Worm (Caenorhabditis elegans): ENCODE results near the gene tbx-41.

tbx-41 gene

ce11 chrX:1880665-1881064 lies 15.6 kb downstream of the tbx-41 start (continued):
- TF ChIP-seq nhr-28 (tag; optimal IDR thresholded peaks at IDR 0.05): peak; percentile 20
- no peak for TF ChIP-seq egl-27 (tag; optimal IDR thresholded peaks at IDR 0.05)
- TF ChIP-seq daf-8 (GFP tag; IDR thresholded peaks at IDR 0.05): no peak

- TF ChIP-seq rbr-2 (tag; optimal IDR thresholded peaks at IDR 0.05) (peak; percentile 84), daf-16 (GFP tag; optimal IDR thresholded peaks at IDR 0.05) (peak in 1 of 2 experiments; percentile 92), daf-16 (tag; optimal IDR thresholded peaks at IDR 0.05) (peak; percentile 49), arid-1 (GFP tag; conservative IDR thresholded peaks at IDR 0.05) (no peak), nhr-42 (GFP tag; IDR thresholded peaks at IDR 0.05) (no peak; the same call in 1 of the 2 replicates), egl-43 (GFP tag; IDR thresholded peaks at IDR 0.05) (no peak), vab-7 (GFP tag; IDR thresholded peaks at IDR 0.05) (no peak), mdl-1 (tag; optimal IDR thresholded peaks at IDR 0.05) (peak; percentile 20), ZK337.2 (GFP tag; IDR thresholded peaks at IDR 0.05) (0 out of 2 replicates have a peak, but pooled peaks have one; percentile 50), set-16 (GFP tag; IDR thresholded peaks at IDR 0.05) (no peak), Y75B8A.6 (GFP tag; IDR thresholded peaks at IDR 0.05) (no peak), gei-8 (GFP tag; optimal IDR thresholded peaks at IDR 0.05) (no peak), pqm-1 (tag; optimal IDR thresholded peaks at IDR 0.05) (no peak), dmd-8 (GFP tag; IDR thresholded peaks at IDR 0.05) (no peak), nhr-28 (tag; optimal IDR thresholded peaks at IDR 0.05) (peak; percentile 27), hlh-11 (tag; optimal IDR thresholded peaks at IDR 0.05) (peak; percentile 58), lin-15B (tag; optimal IDR thresholded peaks at IDR 0.05) (no peak), tra-1 (GFP tag; IDR thresholded peaks at IDR 0.05) (no peak; the same call in 1 of the 2 replicates), zip-2 (tag; optimal IDR thresholded peaks at IDR 0.05) (peak; percentile 65), saeg-2 (GFP tag; IDR thresholded peaks at IDR 0.05) (no peak), ceh-62 (tag; optimal IDR thresholded peaks at IDR 0.05) (no peak), nhr-111 (GFP tag; optimal IDR thresholded peaks at IDR 0.05) (no peak), ztf-7 (tag; optimal IDR thresholded peaks at IDR 0.05) (no peak), hmg-1.1 (GFP tag; IDR thresholded peaks at IDR 0.05) (peak; percentile 90), lin-1 (GFP tag; IDR thresholded peaks at IDR 0.05) (no peak), attf-4 (tag; optimal IDR thresholded peaks at IDR 0.05) (no peak), ctbp-1 (GFP tag; IDR thresholded peaks at IDR 0.05) (no peak), lsy-2 (tag; optimal IDR thresholded peaks at IDR 0.05) (peak; percentile 66 to 73), nhr-48 (tag; optimal IDR thresholded peaks at IDR 0.05) (peak; percentile 26), Y105C5A.15 (GFP tag; IDR thresholded peaks at IDR 0.05) (no peak), ceh-28 (tag; optimal IDR thresholded peaks at IDR 0.05) (no peak), madf-9 (GFP tag; conservative IDR thresholded peaks at IDR 0.05) (no peak), lin-39 (tag; optimal IDR thresholded peaks at IDR 0.05) (no peak), zfp-2 (tag; optimal IDR thresholded peaks at IDR 0.05) (no peak), jun-1 (tag; optimal IDR thresholded peaks at IDR 0.05) (peak; percentile 62), nhr-25 (tag; optimal IDR thresholded peaks at IDR 0.05; ENCODE audit: borderline replicate concordance, insufficient read depth) (no peak), ceh-82 (tag; optimal IDR thresholded peaks at IDR 0.05) (no peak), hlh-30 (tag; optimal IDR thresholded peaks at IDR 0.05; ENCODE audit: insufficient read depth) (peak; percentile 15), unc-39 (tag; optimal IDR thresholded peaks at IDR 0.05) (no peak), lir-3 (tag; optimal IDR thresholded peaks at IDR 0.05) (peak; percentile 9), unc-130 (GFP tag; optimal IDR thresholded peaks at IDR 0.05) (no peak), F26F4.8 (GFP tag; conservative IDR thresholded peaks at IDR 0.05) (no peak), nhr-77 (tag; optimal IDR thresholded peaks at IDR 0.05) (peak; percentile 89), dve-1 (tag; optimal IDR thresholded peaks at IDR 0.05; ENCODE audit: insufficient read depth) (no peak), pha-4 (GFP tag; IDR thresholded peaks at IDR 0.05) (peak; percentile 47; the same call in 1 of the 2 replicates), pha-4 (tag; optimal IDR thresholded peaks at IDR 0.05) (no peak), mxl-2 (GFP tag; conservative IDR thresholded peaks at IDR 0.05) (no peak)
These were observed 23.5 kb downstream of the tbx-41 start for ce11 chrX:1888445-1889035.
